Comparison of ENCODE assay signal across 4 worm cellular contexts in the genomic region with DNA sequence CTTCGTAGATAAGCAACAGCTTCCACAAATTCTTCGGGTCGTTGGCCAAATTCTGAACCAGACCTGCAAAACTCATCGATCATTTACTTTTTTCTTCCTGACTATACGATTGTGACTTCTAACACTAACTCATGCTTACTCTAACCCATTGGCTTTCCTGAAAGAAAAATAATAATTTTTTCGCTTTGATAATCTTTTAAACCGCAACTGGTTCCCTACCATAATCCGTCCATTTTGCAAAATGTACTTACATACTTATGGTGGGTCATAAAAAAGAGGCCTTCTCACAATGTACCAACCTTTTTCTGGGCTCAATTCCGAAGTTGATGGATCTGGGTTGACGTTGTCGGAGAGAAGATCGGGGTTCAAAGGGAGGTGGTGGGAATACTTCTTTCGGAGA.
A peak's percentile ranks its signal among the peaks of the same experiment; 100 is the strongest.
TF ChIP-seq lines count a peak whose summit lies in the region.

No protein-coding gene starts in this region.

TF ChIP-seq in whole organism, L1 larva, 84 proteins besides CTCF, POLR2A, EP300 and RAD21:
- no peak for TF ChIP-seq mef-2 (tag; optimal IDR thresholded peaks at IDR 0.05; lab: Kevin White, UChicago)
- TF ChIP-seq ceh-82 (tag; optimal IDR thresholded peaks at IDR 0.05; lab: Kevin White, UChicago): no peak
- peak; percentile 51; the same call in 1 of the 2 replicates for TF ChIP-seq mab-9 (GFP tag; IDR thresholded peaks at IDR 0.05; lab: Robert Waterston, UW)
- no peak for TF ChIP-seq sptf-1 (tag; optimal IDR thresholded peaks at IDR 0.05; lab: Kevin White, UChicago)
- TF ChIP-seq unc-30 (tag; optimal IDR thresholded peaks at IDR 0.05; lab: Kevin White, UChicago): peak; percentile 21
- TF ChIP-seq tlp-1 (tag; optimal IDR thresholded peaks at IDR 0.05; lab: Kevin White, UChicago): no peak
TF ChIP-seq in whole organism, L1 larva: peak in this region for 2.

TF ChIP-seq in whole organism, L2 larva, 48 proteins besides CTCF, POLR2A, EP300 and RAD21:
- TF ChIP-seq mab-5 (tag; optimal IDR thresholded peaks at IDR 0.05; lab: Kevin White, UChicago) (peak; percentile 61), unc-55 (GFP tag; optimal IDR thresholded peaks at IDR 0.05; lab: Kevin White, UChicago) (peak; percentile 0), crh-2 (tag; optimal IDR thresholded peaks at IDR 0.05; lab: Kevin White, UChicago) (no peak)

TF ChIP-seq in whole organism, L3 larva, 47 proteins besides CTCF, POLR2A, EP300 and RAD21:
- TF ChIP-seq elt-1 (tag; optimal IDR thresholded peaks at IDR 0.05; lab: Kevin White, UChicago) (peak; percentile 47), eor-1 (tag; optimal IDR thresholded peaks at IDR 0.05; lab: Kevin White, UChicago) (no peak), lin-39 (tag; optimal IDR thresholded peaks at IDR 0.05; lab: Kevin White, UChicago) (peak; percentile 3), zag-1 (tag; optimal IDR thresholded peaks at IDR 0.05; lab: Kevin White, UChicago) (no peak), ztf-4 (tag; optimal IDR thresholded peaks at IDR 0.05; lab: Kevin White, UChicago) (no peak), snpc-4 (tag; optimal IDR thresholded peaks at IDR 0.05; lab: Kevin White, UChicago) (no peak), sea-2 (GFP tag; optimal IDR thresholded peaks at IDR 0.05; lab: Kevin White, UChicago) (no peak), nhr-12 (tag; optimal IDR thresholded peaks at IDR 0.05; lab: Kevin White, UChicago) (no peak)

TF ChIP-seq in whole organism, L4 larva, 104 proteins besides CTCF, POLR2A, EP300 and RAD21:
- no peak for TF ChIP-seq nhr-28 (tag; optimal IDR thresholded peaks at IDR 0.05; lab: Kevin White, UChicago)
- TF ChIP-seq unc-39 (tag; optimal IDR thresholded peaks at IDR 0.05; lab: Kevin White, UChicago): no peak
- TF ChIP-seq ceh-20 (GFP tag; IDR thresholded peaks at IDR 0.05; lab: Robert Waterston, UW): 0 out of 2 replicates have a peak, but pooled peaks have one; percentile 20
- no peak for TF ChIP-seq sdz-12 (GFP tag; optimal IDR thresholded peaks at IDR 0.05; lab: Kevin White, UChicago)
- peak; percentile 8 for TF ChIP-seq dve-1 (tag; optimal IDR thresholded peaks at IDR 0.05; lab: Kevin White, UChicago; ENCODE audit: insufficient read depth)
